Fruit fly (Drosophila melanogaster) whole organism, embryonic: ENCODE measurements around the gene Kdm3.

ENCODE experiments used
- Atf3 ChIP-seq: fragments of 200-800 bp; sonication (Bioruptor generic); optimal IDR thresholded peaks from 3 replicates; lab custom pipeline; 2016; ENCODE audit warnings: missing biosample characterization, missing genetic modification characterization
- C15 ChIP-seq: fragments of 200-800 bp; sonication (Bioruptor generic); IDR thresholded peaks from 3 replicates; pipeline ENCODE4 v1.3.6; 2022; ENCODE audit warnings: missing biosample characterization, missing genetic modification characterization
- CG10366 ChIP-seq: fragments of 200-800 bp; sonication (Bioruptor generic); IDR thresholded peaks from 2 replicates; pipeline ENCODE4 v1.3.6; 2022; ENCODE audit warnings: missing biosample characterization, missing genetic modification characterization
- CG10565 ChIP-seq: fragments of 200-800 bp; sonication (Bioruptor generic); optimal IDR thresholded peaks from 3 replicates; lab custom pipeline; 2016; ENCODE audit warnings: missing biosample characterization, mild to moderate bottlenecking, missing genetic modification characterization
- CG11085 ChIP-seq: fragments of 200-800 bp; sonication (Bioruptor generic); IDR thresholded peaks from 2 replicates; pipeline ENCODE4 v1.3.6; 2022; ENCODE audit warnings: missing biosample characterization, missing genetic modification characterization
- CG11504 ChIP-seq: fragments of 200-800 bp; sonication (Bioruptor generic); optimal IDR thresholded peaks from 3 replicates; lab custom pipeline; 2019; ENCODE audit warnings: missing biosample characterization, mild to moderate bottlenecking, missing genetic modification characterization, moderate library complexity
- CG11560 ChIP-seq: fragments of 200-800 bp; sonication (Bioruptor generic); IDR thresholded peaks from 3 replicates; pipeline ENCODE4 v1.3.6; 2022; ENCODE audit warnings: missing biosample characterization, missing genetic modification characterization
- CG1233 ChIP-seq: fragments of 200-800 bp; sonication (Bioruptor generic); optimal IDR thresholded peaks from 4 replicates; lab custom pipeline; 2018; ENCODE audit warnings: missing biosample characterization, mild to moderate bottlenecking, missing genetic modification characterization
- CG15601 ChIP-seq: fragments of 200-800 bp; sonication (Bioruptor generic); optimal IDR thresholded peaks from 3 replicates; lab custom pipeline; 2019; ENCODE audit warnings: missing biosample characterization, mild to moderate bottlenecking, missing genetic modification characterization, moderate library complexity
- CG17802 ChIP-seq: fragments of 200-800 bp; sonication (Bioruptor generic); optimal IDR thresholded peaks from 2 replicates; lab custom pipeline; 2018; ENCODE audit warnings: missing biosample characterization, mild to moderate bottlenecking, missing genetic modification characterization, moderate library complexity
- CG17829 ChIP-seq: fragments of 200-800 bp; optimal IDR thresholded peaks from 2 replicates; lab custom pipeline; 2019; ENCODE audit warnings: missing biosample characterization, mild to moderate bottlenecking, missing genetic modification characterization, moderate library complexity
- CG2199 ChIP-seq: fragments of 200-800 bp; sonication (Bioruptor generic); IDR thresholded peaks from 3 replicates; pipeline ENCODE4 v1.3.6; 2022; ENCODE audit warnings: missing biosample characterization, missing genetic modification characterization
- CG34224 ChIP-seq: fragments of 200-800 bp; sonication (Bioruptor generic); IDR thresholded peaks from 3 replicates; pipeline ENCODE4 v1.3.6; 2022; ENCODE audit warnings: missing biosample characterization, missing genetic modification characterization; ENCODE audit not compliant: partially characterized antibody
- CG34376 ChIP-seq: fragments of 200-800 bp; sonication (Bioruptor generic); optimal IDR thresholded peaks from 2 replicates; lab custom pipeline; 2018; ENCODE audit warnings: missing biosample characterization, mild to moderate bottlenecking, missing genetic modification characterization
- CG6813 ChIP-seq: fragments of 200-800 bp; sonication (Bioruptor generic); optimal IDR thresholded peaks from 2 replicates; lab custom pipeline; 2017; ENCODE audit warnings: missing biosample characterization, missing genetic modification characterization, mild to moderate bottlenecking, moderate library complexity, missing genetic modification reagents
- CG7987 ChIP-seq: fragments of 200-800 bp; sonication (Bioruptor generic); optimal IDR thresholded peaks from 2 replicates; lab custom pipeline; 2018; ENCODE audit warnings: missing biosample characterization, mild to moderate bottlenecking, missing genetic modification characterization, moderate library complexity
- Doc3 ChIP-seq: fragments of 200-800 bp; sonication (Bioruptor generic); IDR thresholded peaks from 3 replicates; pipeline ENCODE4 v1.3.6; 2022; ENCODE audit warnings: missing biosample characterization, missing genetic modification characterization; ENCODE audit not compliant: partially characterized antibody
- Dref ChIP-seq: fragments of 200-800 bp; sonication (Bioruptor generic); IDR thresholded peaks from 2 replicates; pipeline ENCODE4 v1.3.6; 2022; ENCODE audit warnings: missing biosample characterization, missing genetic modification characterization
- Ets65A ChIP-seq: fragments of 200-800 bp; sonication (Bioruptor generic); peaks from one replicate; lab custom pipeline; 2016; ENCODE audit warnings: missing biosample characterization, missing genetic modification characterization
- Hand ChIP-seq: fragments of 200-800 bp; sonication (Bioruptor generic); optimal IDR thresholded peaks from 2 replicates; lab custom pipeline; 2017; ENCODE audit warnings: mild to moderate bottlenecking, missing biosample characterization, missing genetic modification reagents, missing genetic modification characterization
- NC2β ChIP-seq: fragments of 200-800 bp; sonication (Bioruptor generic); optimal IDR thresholded peaks from 2 replicates; lab custom pipeline; 2016; ENCODE audit warnings: missing biosample characterization, missing genetic modification characterization
- NK7.1 ChIP-seq: fragments of 200-800 bp; sonication (Bioruptor generic); optimal IDR thresholded peaks from 3 replicates; lab custom pipeline; 2016; ENCODE audit warnings: missing biosample characterization, missing genetic modification characterization
- Opbp ChIP-seq: fragments of 200-800 bp; sonication (Bioruptor generic); IDR thresholded peaks from 3 replicates; pipeline ENCODE4 v1.3.6; 2022; ENCODE audit warnings: missing biosample characterization, missing genetic modification characterization; ENCODE audit not compliant: partially characterized antibody
- Rx ChIP-seq: fragments of 200-800 bp; sonication (Bioruptor generic); IDR thresholded peaks from 2 replicates; pipeline ENCODE4 v1.3.6; 2022; ENCODE audit warnings: missing biosample characterization, missing genetic modification characterization
- Scr ChIP-seq: fragments of 200-800 bp; sonication (Bioruptor generic); IDR thresholded peaks from 2 replicates; pipeline ENCODE4 v1.3.6; 2022; ENCODE audit warnings: missing biosample characterization, missing genetic modification characterization; ENCODE audit not compliant: partially characterized antibody
- Six4 ChIP-seq: fragments of 200-800 bp; sonication (Bioruptor generic); optimal IDR thresholded peaks from 2 replicates; lab custom pipeline; 2016; ENCODE audit warnings: missing biosample characterization, missing genetic modification characterization
- Sry-β ChIP-seq: fragments of 200-800 bp; sonication (Bioruptor generic); optimal IDR thresholded peaks from 2 replicates; lab custom pipeline; 2018; ENCODE audit warnings: missing biosample characterization, mild to moderate bottlenecking, missing genetic modification characterization, moderate library complexity
- Ssrp ChIP-seq: fragments of 200-800 bp; sonication (Bioruptor generic); optimal IDR thresholded peaks from 2 replicates; lab custom pipeline; 2018; ENCODE audit warnings: missing biosample characterization, mild to moderate bottlenecking, missing genetic modification characterization, moderate library complexity
- Tbp ChIP-seq: fragments of >200 bp; optimal IDR thresholded peaks from 2 replicates; lab custom pipeline; 2018; ENCODE audit warnings: missing biosample characterization, missing genetic modification characterization
- Vsx1 ChIP-seq: fragments of 200-800 bp; sonication (Bioruptor generic); optimal IDR thresholded peaks from 2 replicates; lab custom pipeline; 2017; ENCODE audit warnings: missing biosample characterization, mild to moderate bottlenecking, missing genetic modification characterization, missing genetic modification reagents
- ase ChIP-seq: fragments of 200-800 bp; sonication (Bioruptor generic); IDR thresholded peaks from 3 replicates; pipeline ENCODE4 v1.3.6; 2022; ENCODE audit warnings: missing biosample characterization, missing genetic modification characterization
- br ChIP-seq: fragments of >200 bp; optimal IDR thresholded peaks from 2 replicates; lab custom pipeline; 2017
- cwo ChIP-seq: fragments of 200-800 bp; sonication (Bioruptor generic); optimal IDR thresholded peaks from 3 replicates; lab custom pipeline; 2017; ENCODE audit warnings: missing biosample characterization, missing genetic modification characterization, mild to moderate bottlenecking, moderate library complexity, missing genetic modification reagents
- dan ChIP-seq: fragments of 200-800 bp; sonication (Bioruptor generic); IDR thresholded peaks from 2 replicates; pipeline ENCODE4 v1.3.6; 2022; ENCODE audit warnings: missing biosample characterization, missing genetic modification characterization
- dysf ChIP-seq: fragments of 200-800 bp; sonication (Bioruptor generic); IDR thresholded peaks from 3 replicates; pipeline ENCODE4 v1.3.6; 2022; ENCODE audit warnings: missing biosample characterization, missing genetic modification characterization
- ftz-f1 ChIP-seq: fragments of 200-800 bp; sonication (Bioruptor generic); optimal IDR thresholded peaks from 2 replicates; lab custom pipeline; 2016; ENCODE audit warnings: missing biosample characterization, missing genetic modification characterization
- gce ChIP-seq: fragments of 200-800 bp; sonication (Bioruptor generic); IDR thresholded peaks from 3 replicates; pipeline ENCODE4 v1.3.6; 2022; ENCODE audit warnings: missing biosample characterization, missing genetic modification characterization
- jigr1 ChIP-seq: fragments of 200-800 bp; sonication (Bioruptor generic); IDR thresholded peaks from 3 replicates; pipeline ENCODE4 v1.3.6; 2022; ENCODE audit warnings: missing biosample characterization, missing genetic modification characterization
- kah ChIP-seq: fragments of 200-800 bp; sonication (Bioruptor generic); optimal IDR thresholded peaks from 2 replicates; lab custom pipeline; 2018; ENCODE audit warnings: missing biosample characterization, mild to moderate bottlenecking, missing genetic modification characterization
- lola ChIP-seq, 3 experiments: fragments of >200 bp in 2 of 3; fragments of 200-800 bp in 1 of 3; sonication (Bioruptor generic) in 1 of 3; optimal IDR thresholded peaks; 2 replicates each; lab custom pipeline; 2017 to 2019; ENCODE audit warnings: missing biosample characterization in 3 of 3, missing genetic modification characterization in 3 of 3, mild to moderate bottlenecking in 1 of 3, moderate library complexity in 1 of 3
- oc ChIP-seq: fragments of 200-800 bp; sonication (Bioruptor generic); optimal IDR thresholded peaks from 2 replicates; lab custom pipeline; 2018; ENCODE audit warnings: missing biosample characterization, mild to moderate bottlenecking, missing genetic modification characterization, moderate library complexity
- odd ChIP-seq: fragments of 200-800 bp; sonication (Bioruptor generic); optimal IDR thresholded peaks from 2 replicates; lab custom pipeline; 2017; ENCODE audit warnings: missing biosample characterization, mild to moderate bottlenecking, missing genetic modification characterization
- onecut ChIP-seq: fragments of 200-800 bp; sonication (Bioruptor generic); IDR thresholded peaks from 2 replicates; pipeline ENCODE4 v1.3.6; 2022; ENCODE audit warnings: missing biosample characterization, missing genetic modification characterization
- phol ChIP-seq: fragments of 200-800 bp; sonication (Bioruptor generic); optimal IDR thresholded peaks from 3 replicates; lab custom pipeline; 2018; ENCODE audit warnings: missing biosample characterization, mild to moderate bottlenecking, missing genetic modification characterization, moderate library complexity
- pnt ChIP-seq: fragments of 200-800 bp; sonication (Bioruptor generic); optimal IDR thresholded peaks from 3 replicates; lab custom pipeline; 2016; ENCODE audit warnings: missing biosample characterization, missing genetic modification characterization
- pros ChIP-seq: fragments of 200-800 bp; sonication (Bioruptor generic); optimal IDR thresholded peaks from 3 replicates; lab custom pipeline; 2019; ENCODE audit warnings: missing biosample characterization, mild to moderate bottlenecking, missing genetic modification characterization, moderate library complexity
- unpg ChIP-seq: fragments of 200-800 bp; sonication (Bioruptor generic); optimal IDR thresholded peaks from 3 replicates; lab custom pipeline; 2018; ENCODE audit warnings: missing biosample characterization, mild to moderate bottlenecking, missing genetic modification characterization, moderate library complexity
- vfl ChIP-seq: fragments of 200-800 bp; sonication (Bioruptor generic); optimal IDR thresholded peaks from 2 replicates; lab custom pipeline; 2016; ENCODE audit warnings: missing biosample characterization, missing genetic modification characterization
- wek ChIP-seq: fragments of 200-800 bp; sonication (Bioruptor generic); optimal IDR thresholded peaks from 3 replicates; lab custom pipeline; 2018; ENCODE audit warnings: missing biosample characterization, mild to moderate bottlenecking, missing genetic modification characterization, moderate library complexity
- yki ChIP-seq: fragments of >200 bp; optimal IDR thresholded peaks from 3 replicates; lab custom pipeline; 2018
- zen ChIP-seq: fragments of 200-800 bp; sonication (Bioruptor generic); optimal IDR thresholded peaks from 3 replicates; lab custom pipeline; 2018; ENCODE audit warnings: missing biosample characterization, mild to moderate bottlenecking, missing genetic modification characterization, moderate library complexity

Kdm3 gene

dm6 chr3R:9534125-9534496, 18.3 kb downstream of the Kdm3 start (continued):
- TF ChIP-seq CG17829 (tag; lab: Kevin White, UChicago) = peak; percentile 95
- TF ChIP-seq lola (GFP tag; optimal IDR thresholded peaks at IDR 0.05; lab: Kevin White, UChicago) = peak in 1 of 3 experiments; percentile 89
- TF ChIP-seq Scr (GFP tag; lab: Robert Waterston, UW) = no peak
- peak; percentile 94 for TF ChIP-seq gce (GFP tag; lab: Robert Waterston, UW)
- peak; percentile 79 for TF ChIP-seq CG17802 (tag; lab: Kevin White, UChicago)
- TF ChIP-seq dysf (GFP tag; lab: Robert Waterston, UW) = peak; percentile 91
- TF ChIP-seq oc (tag; lab: Kevin White, UChicago) = peak; percentile 95
- TF ChIP-seq Hand = peak; percentile 71
- TF ChIP-seq wek (GFP tag; lab: Kevin White, UChicago) = peak; percentile 74
- peak; percentile 95 for TF ChIP-seq phol (tag; lab: Kevin White, UChicago)
- TF ChIP-seq vfl (GFP tag; lab: Kevin White, UChicago) = peak; percentile 33
- TF ChIP-seq CG2199 = peak; percentile 83; the same call in 2 of the 3 replicates
- TF ChIP-seq C15 (GFP tag; lab: Robert Waterston, UW) = peak; percentile 83; the same call in 2 of the 3 replicates
- TF ChIP-seq CG6813 (GFP tag; lab: Kevin White, UChicago) = peak; percentile 80
- peak; percentile 93 for TF ChIP-seq CG15601 (tag; lab: Kevin White, UChicago)
- TF ChIP-seq NK7.1 (GFP tag; lab: Kevin White, UChicago) = peak; percentile 81
- TF ChIP-seq CG34224 (GFP tag; lab: Robert Waterston, UW) = no peak
- TF ChIP-seq unpg (GFP tag; lab: Kevin White, UChicago) = peak; percentile 97
- TF ChIP-seq dan = no peak
- TF ChIP-seq br (lab: Kevin White, UChicago) = no peak
- TF ChIP-seq ase = peak; percentile 93
- peak; percentile 59 for TF ChIP-seq Sry-β (GFP tag; lab: Kevin White, UChicago)
- TF ChIP-seq Dref (GFP tag; lab: Robert Waterston, UW) = no peak
- peak; percentile 75 for TF ChIP-seq onecut (GFP tag; lab: Robert Waterston, UW)
- peak; percentile 92 for TF ChIP-seq pnt (GFP tag; lab: Kevin White, UChicago)
- TF ChIP-seq Vsx1 = peak; percentile 72
- TF ChIP-seq CG7987 (GFP tag; lab: Kevin White, UChicago) = peak; percentile 67
- peak; percentile 95 for TF ChIP-seq Ssrp (tag; lab: Kevin White, UChicago)
- peak; percentile 78 for TF ChIP-seq CG11085 (GFP tag; lab: Robert Waterston, UW)
- TF ChIP-seq CG11504 (tag; lab: Kevin White, UChicago) = peak; percentile 96
- TF ChIP-seq jigr1 (GFP tag; lab: Robert Waterston, UW) = peak; percentile 81
- TF ChIP-seq zen (tag; lab: Kevin White, UChicago) = peak; percentile 82
- TF ChIP-seq cwo (GFP tag; lab: Kevin White, UChicago) = peak; percentile 68
- TF ChIP-seq Atf3 (GFP tag; lab: Kevin White, UChicago) = peak; percentile 94
- TF ChIP-seq kah = peak; percentile 88
- peak; percentile 77 for TF ChIP-seq CG10565 (GFP tag; lab: Kevin White, UChicago)
- TF ChIP-seq CG34376 (GFP tag; lab: Kevin White, UChicago) = no peak
- peak; percentile 90 for TF ChIP-seq NC2β (GFP tag; lab: Kevin White, UChicago)
- peak; percentile 22 for TF ChIP-seq pros (GFP tag; lab: Kevin White, UChicago)
- peak; percentile 86 for TF ChIP-seq odd
- peak; percentile 88 for TF ChIP-seq CG1233 (GFP tag; lab: Kevin White, UChicago)
- no peak for TF ChIP-seq Tbp (GFP tag; lab: Kevin White, UChicago)
- peak; percentile 98 for TF ChIP-seq Ets65A (GFP tag; lab: Kevin White, UChicago)
- no peak for TF ChIP-seq Opbp (GFP tag; lab: Robert Waterston, UW)
- no peak for TF ChIP-seq CG11560 (tag; lab: Robert Waterston, UW)
- no peak for TF ChIP-seq ftz-f1
- peak; percentile 93 for TF ChIP-seq CG10366
- TF ChIP-seq Doc3 (GFP tag; lab: Robert Waterston, UW) = no peak
- TF ChIP-seq yki = no peak
- peak; percentile 91 for TF ChIP-seq Six4 (GFP tag; lab: Kevin White, UChicago)
- peak; percentile 85 for TF ChIP-seq Rx (GFP tag; lab: Robert Waterston, UW)
